Worm (Caenorhabditis elegans) whole organism, L2 larva: Measurements from ENCODE around the gene C05B5.4.

ENCODE experiments used
- blmp-1 ChIP-seq: sonication (generic microtip); optimal IDR thresholded peaks from 2 replicates; lab custom pipeline; 2017; ENCODE audit warnings: missing genetic modification characterization, mild to moderate bottlenecking, missing compliant biosample characterization, antibody characterized with exemption, moderate library complexity; ENCODE audit not compliant: insufficient read depth
- fos-1 ChIP-seq: fragments of 150-350 bp; optimal IDR thresholded peaks from 2 replicates; lab custom pipeline; 2014; ENCODE audit warnings: missing biosample characterization, missing genetic modification characterization
- lsy-2 ChIP-seq, 2 experiments: fragments of 150-350 bp in 1 of 2; sonication (generic microtip) in 1 of 2; optimal IDR thresholded peaks; 2 replicates each; lab custom pipeline; 2014 to 2017; ENCODE audit warnings: missing biosample characterization in 2 of 2, missing genetic modification characterization in 2 of 2
- nhr-237 ChIP-seq: fragments of 150-350 bp; optimal IDR thresholded peaks from 2 replicates; lab custom pipeline; 2014; ENCODE audit warnings: missing biosample characterization, missing genetic modification characterization
- nhr-25 ChIP-seq: fragments of 150-350 bp; sonication (generic microtip); optimal IDR thresholded peaks from 3 replicates; lab custom pipeline; 2014; ENCODE audit warnings: missing biosample characterization, missing genetic modification characterization
- ztf-11 ChIP-seq: sonication (generic microtip); optimal IDR thresholded peaks from 2 replicates; lab custom pipeline; 2017; ENCODE audit warnings: missing biosample characterization, missing genetic modification characterization

ce11 chrIII:9973765-9974164 is 19.9 kb upstream of the C05B5.4 start, which contains the start of gene R10E12.2:
- TF ChIP-seq lsy-2 (tag; optimal IDR thresholded peaks at IDR 0.05; lab: Kevin White, UChicago) (no peak), nhr-25 (tag; lab: Kevin White, UChicago) (no peak), nhr-237 (tag; lab: Kevin White, UChicago) (no peak), blmp-1 (tag; lab: Kevin White, UChicago) (no peak), ztf-11 (tag; lab: Kevin White, UChicago) (no peak), fos-1 (tag; lab: Kevin White, UChicago) (no peak)
